Fruit fly (Drosophila melanogaster): ENCODE results near the gene dyl.

The dyl gene

dm6 chr3L:4254301-4254834 is 53.1 kb downstream of the dyl start, which contains the start of the genes ago and CG1265 (continued):
- no peak for TF ChIP-seq spab (GFP tag; optimal IDR thresholded peaks at IDR 0.05)
- TF ChIP-seq achi (GFP tag; optimal IDR thresholded peaks at IDR 0.05), result peak; percentile 39
- peak; percentile 67 for TF ChIP-seq CG3032 (tag; optimal IDR thresholded peaks at IDR 0.05)
- no peak for TF ChIP-seq Lpt (GFP tag; optimal IDR thresholded peaks at IDR 0.05)
- peak; percentile 40 for TF ChIP-seq CG34406 (GFP tag; optimal IDR thresholded peaks at IDR 0.05)
- TF ChIP-seq Met (GFP tag; optimal IDR thresholded peaks at IDR 0.05), result peak; percentile 20
- TF ChIP-seq Hr38 (GFP tag; optimal IDR thresholded peaks at IDR 0.05), result no peak
- TF ChIP-seq CG15336 (GFP tag; IDR thresholded peaks at IDR 0.05), result no peak
- peak; percentile 1 for TF ChIP-seq CG6808 (GFP tag; optimal IDR thresholded peaks at IDR 0.05)
- peak; percentile 31 for TF ChIP-seq Hr39 (GFP tag; optimal IDR thresholded peaks at IDR 0.05)
- no peak for TF ChIP-seq CG7368 (GFP tag; optimal IDR thresholded peaks at IDR 0.05)
- no peak for TF ChIP-seq dsx (GFP tag; optimal IDR thresholded peaks at IDR 0.05; ENCODE audit: poor library complexity, severe bottlenecking)
- TF ChIP-seq cyc (GFP tag; optimal IDR thresholded peaks at IDR 0.05), result peak; percentile 18
- peak; percentile 0 for TF ChIP-seq CG11762 (GFP tag; optimal IDR thresholded peaks at IDR 0.05; ENCODE audit: insufficient read depth)
- TF ChIP-seq acj6 (GFP tag; optimal IDR thresholded peaks at IDR 0.05), result peak; percentile 42
- peak; percentile 48 for TF ChIP-seq CG32006 (GFP tag; optimal IDR thresholded peaks at IDR 0.05)
- TF ChIP-seq eg (GFP tag; IDR thresholded peaks at IDR 0.05), result no peak
- no peak for TF ChIP-seq topi (GFP tag; optimal IDR thresholded peaks at IDR 0.05)
- no peak for TF ChIP-seq CG16779 (tag; optimal IDR thresholded peaks at IDR 0.05)
- TF ChIP-seq CG31627 (GFP tag; optimal IDR thresholded peaks at IDR 0.05), result peak; percentile 37
- peak; percentile 21 for TF ChIP-seq fkh (GFP tag; optimal IDR thresholded peaks at IDR 0.05)
- no peak for TF ChIP-seq Ets21C (GFP tag; optimal IDR thresholded peaks at IDR 0.05)
- no peak for TF ChIP-seq CG4318 (GFP tag; optimal IDR thresholded peaks at IDR 0.05)
- no peak for TF ChIP-seq CG6854 (GFP tag; optimal IDR thresholded peaks at IDR 0.05)

- TF ChIP-seq fd85E (GFP tag; optimal IDR thresholded peaks at IDR 0.05) (no peak), OdsH (GFP tag; optimal IDR thresholded peaks at IDR 0.05) (no peak), CG4318 (GFP tag; optimal IDR thresholded peaks at IDR 0.05) (no peak), Hr39 (GFP tag; optimal IDR thresholded peaks at IDR 0.05) (no peak), svp (GFP tag) (peak; percentile 92), CG6792 (GFP tag; optimal IDR thresholded peaks at IDR 0.05) (no peak), net (GFP tag; optimal IDR thresholded peaks at IDR 0.05) (no peak), fkh (GFP tag; optimal IDR thresholded peaks at IDR 0.05) (peak; percentile 73), eg (GFP tag; IDR thresholded peaks at IDR 0.05) (no peak), Sox14 (GFP tag; optimal IDR thresholded peaks at IDR 0.05) (peak; percentile 38), Eip78C (GFP tag) (peak; percentile 44), Sox15 (GFP tag; optimal IDR thresholded peaks at IDR 0.05) (no peak), CG8319 (GFP tag; optimal IDR thresholded peaks at IDR 0.05) (no peak), CG11902 (GFP tag; optimal IDR thresholded peaks at IDR 0.05) (no peak), CG7368 (GFP tag; optimal IDR thresholded peaks at IDR 0.05) (no peak), CG16779 (tag; optimal IDR thresholded peaks at IDR 0.05) (no peak), Hr4 (GFP tag; optimal IDR thresholded peaks at IDR 0.05) (no peak), dsx (GFP tag; optimal IDR thresholded peaks at IDR 0.05; ENCODE audit: poor library complexity, severe bottlenecking) (peak; percentile 66), Lpt (GFP tag; optimal IDR thresholded peaks at IDR 0.05) (no peak), spab (GFP tag; optimal IDR thresholded peaks at IDR 0.05) (no peak), CG1621 (tag; optimal IDR thresholded peaks at IDR 0.05) (no peak)
These were observed 53.8 kb downstream of the dyl start for dm6 chr3L:4253611-4254300.

DNA sequence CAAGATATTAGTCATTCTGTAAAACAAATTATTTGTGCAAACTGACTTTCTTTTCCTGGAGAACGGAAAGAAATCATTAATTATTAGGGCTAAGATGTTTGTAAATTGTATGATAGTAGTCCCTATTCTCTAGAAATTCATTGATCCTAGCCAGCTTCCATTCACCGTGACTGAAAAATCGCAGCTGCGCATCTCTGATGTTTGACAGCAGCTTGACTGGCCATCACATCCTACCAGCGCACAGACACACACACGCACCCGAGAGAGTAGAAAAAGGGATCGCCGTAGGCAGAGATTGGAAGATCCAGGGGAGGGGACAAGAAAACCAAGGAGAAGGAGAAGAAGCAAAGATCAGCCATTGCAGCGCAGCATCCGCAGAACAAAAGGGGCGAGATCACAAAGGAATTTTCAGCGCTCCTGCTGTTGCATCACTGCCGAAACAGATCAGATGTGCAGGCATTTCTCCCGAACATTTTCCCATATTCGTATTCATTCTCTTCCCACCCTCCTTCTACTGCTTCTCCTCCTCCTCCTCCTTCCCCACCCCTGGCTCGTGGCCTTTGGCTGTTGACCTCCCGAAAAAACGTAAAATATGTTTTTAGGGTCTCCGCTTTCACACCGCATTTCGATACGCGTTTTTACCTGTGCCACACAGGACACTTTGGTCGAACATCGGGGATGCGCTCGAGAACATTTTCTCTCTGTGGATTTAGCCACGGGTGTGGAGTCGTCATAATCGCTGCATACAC is 54.5 kb downstream of the dyl start:
- TF ChIP-seq Sox102F (GFP tag; optimal IDR thresholded peaks at IDR 0.05) (no peak), cyc (GFP tag; optimal IDR thresholded peaks at IDR 0.05) (no peak), lz (GFP tag; optimal IDR thresholded peaks at IDR 0.05) (no peak), Gug (GFP tag; IDR thresholded peaks at IDR 0.05) (no peak), CG6163 (GFP tag; IDR thresholded peaks at IDR 0.05) (peak; percentile 33; the same call in 1 of the 3 replicates), Hr39 (GFP tag; optimal IDR thresholded peaks at IDR 0.05) (peak; percentile 23), Smox (GFP tag; optimal IDR thresholded peaks at IDR 0.05) (no peak), pdm3 (GFP tag; optimal IDR thresholded peaks at IDR 0.05) (no peak), Eip78C (GFP tag) (peak; percentile 72), CG31627 (GFP tag; optimal IDR thresholded peaks at IDR 0.05) (no peak), Blimp-1 (GFP tag; optimal IDR thresholded peaks at IDR 0.05) (no peak), CG7368 (GFP tag; optimal IDR thresholded peaks at IDR 0.05) (no peak), ss (GFP tag; optimal IDR thresholded peaks at IDR 0.05) (peak in 1 of 2 experiments; percentile 6), vri (GFP tag; optimal IDR thresholded peaks at IDR 0.05) (peak; percentile 69), CG32006 (GFP tag; optimal IDR thresholded peaks at IDR 0.05) (peak; percentile 33), CG8319 (GFP tag; optimal IDR thresholded peaks at IDR 0.05) (peak; percentile 21), CG10631 (GFP tag; optimal IDR thresholded peaks at IDR 0.05) (peak; percentile 30)

Data from whole organism, prepupa.